Fruit fly (Drosophila melanogaster) whole organism, embryonic: ENCODE data around the gene CG3544.

Source experiments
- Atf6 ChIP-seq: fragments of 200-800 bp; sonication (Bioruptor generic); IDR thresholded peaks from 2 replicates; pipeline ENCODE4 v1.3.6; 2022; ENCODE audit warnings: missing biosample characterization, missing genetic modification characterization
- CG10267 ChIP-seq: fragments of 200-800 bp; sonication (Bioruptor generic); optimal IDR thresholded peaks from 2 replicates; lab custom pipeline; 2018; ENCODE audit warnings: missing biosample characterization, mild to moderate bottlenecking, missing genetic modification characterization, moderate library complexity
- CG10321 ChIP-seq: fragments of 200-800 bp; sonication (Bioruptor generic); IDR thresholded peaks from 2 replicates; pipeline ENCODE4 v1.3.6; 2022; ENCODE audit warnings: missing biosample characterization, missing genetic modification characterization
- CG10959 ChIP-seq: fragments of 200-800 bp; sonication (Bioruptor generic); IDR thresholded peaks from 2 replicates; pipeline ENCODE4 v1.3.6; 2022; ENCODE audit warnings: missing biosample characterization, missing genetic modification characterization
- CG10979 ChIP-seq: fragments of 200-800 bp; sonication (Bioruptor generic); optimal IDR thresholded peaks from 2 replicates; lab custom pipeline; 2018; ENCODE audit warnings: missing biosample characterization, mild to moderate bottlenecking, missing genetic modification characterization, moderate library complexity
- CG12236 ChIP-seq: fragments of 200-800 bp; sonication (Bioruptor generic); optimal IDR thresholded peaks from 2 replicates; lab custom pipeline; 2016; ENCODE audit warnings: missing biosample characterization, missing genetic modification characterization
- CG12659 ChIP-seq: fragments of 200-800 bp; sonication (Bioruptor generic); optimal IDR thresholded peaks from 3 replicates; lab custom pipeline; 2017; ENCODE audit warnings: mild to moderate bottlenecking, missing biosample characterization, missing genetic modification reagents, missing genetic modification characterization
- CG14014 ChIP-seq: fragments of 200-800 bp; sonication (Bioruptor generic); IDR thresholded peaks from 2 replicates; pipeline ENCODE4 v1.3.6; 2022; ENCODE audit warnings: missing biosample characterization, missing genetic modification characterization
- CG14710 ChIP-seq: fragments of 200-800 bp; sonication (Bioruptor generic); optimal IDR thresholded peaks from 3 replicates; lab custom pipeline; 2019; ENCODE audit warnings: missing biosample characterization, mild to moderate bottlenecking, missing genetic modification characterization, moderate library complexity
- CG1603 ChIP-seq: fragments of 200-800 bp; sonication (Bioruptor generic); optimal IDR thresholded peaks from 2 replicates; lab custom pipeline; 2019; ENCODE audit warnings: missing biosample characterization, mild to moderate bottlenecking, missing genetic modification characterization, moderate library complexity
- CG17568 ChIP-seq: fragments of 200-800 bp; sonication (Bioruptor generic); optimal IDR thresholded peaks from 2 replicates; lab custom pipeline; 2018; ENCODE audit warnings: missing biosample characterization, mild to moderate bottlenecking, missing genetic modification characterization, moderate library complexity
- CG18262 ChIP-seq: fragments of 200-800 bp; optimal IDR thresholded peaks from 3 replicates; lab custom pipeline; 2019; ENCODE audit warnings: missing biosample characterization, mild to moderate bottlenecking, missing genetic modification characterization, moderate library complexity
- CG3163 ChIP-seq: fragments of 200-800 bp; sonication (Bioruptor generic); optimal IDR thresholded peaks from 3 replicates; lab custom pipeline; 2016; ENCODE audit warnings: missing biosample characterization, missing genetic modification characterization
- CG3726 ChIP-seq: fragments of 200-800 bp; sonication (Bioruptor generic); IDR thresholded peaks from 3 replicates; pipeline ENCODE4, ENCODE4 v1.3.6; 2022; ENCODE audit warnings: missing biosample characterization, missing genetic modification characterization
- CG6272 ChIP-seq: fragments of 200-800 bp; sonication (Bioruptor generic); IDR thresholded peaks from 2 replicates; pipeline ENCODE4 v1.3.6; 2022; ENCODE audit warnings: missing biosample characterization, missing genetic modification characterization
- CG6813 ChIP-seq: fragments of 200-800 bp; sonication (Bioruptor generic); optimal IDR thresholded peaks from 2 replicates; lab custom pipeline; 2017; ENCODE audit warnings: missing biosample characterization, missing genetic modification characterization, mild to moderate bottlenecking, moderate library complexity, missing genetic modification reagents
- CG8765 ChIP-seq: fragments of 200-800 bp; sonication (Bioruptor generic); IDR thresholded peaks from 2 replicates; pipeline ENCODE4 v1.3.6; 2022; ENCODE audit warnings: missing biosample characterization, missing genetic modification characterization
- CG9215 ChIP-seq: fragments of 200-800 bp; sonication (Bioruptor generic); IDR thresholded peaks from 2 replicates; pipeline ENCODE4 v1.3.6; 2022; ENCODE audit warnings: missing biosample characterization, missing genetic modification characterization
- Camta ChIP-seq: fragments of 200-800 bp; sonication (Bioruptor generic); optimal IDR thresholded peaks from 2 replicates; lab custom pipeline; 2016; ENCODE audit warnings: missing biosample characterization, missing genetic modification characterization
- Doc3 ChIP-seq: fragments of 200-800 bp; sonication (Bioruptor generic); IDR thresholded peaks from 3 replicates; pipeline ENCODE4 v1.3.6; 2022; ENCODE audit warnings: missing biosample characterization, missing genetic modification characterization; ENCODE audit not compliant: partially characterized antibody
- Dp ChIP-seq: fragments of 200-800 bp; sonication (Bioruptor generic); optimal IDR thresholded peaks from 2 replicates; lab custom pipeline; 2018; ENCODE audit warnings: missing biosample characterization, mild to moderate bottlenecking, missing genetic modification characterization, moderate library complexity
- Drgx ChIP-seq: fragments of 200-800 bp; sonication (Bioruptor generic); IDR thresholded peaks from 2 replicates; pipeline ENCODE4 v1.3.6; 2022; ENCODE audit warnings: missing biosample characterization, missing genetic modification characterization
- Hr51 ChIP-seq, 2 experiments: fragments of 200-800 bp; sonication (Bioruptor generic); optimal IDR thresholded peaks; 2 replicates in 1 of 2; 3 replicates in 1 of 2; lab custom pipeline; 2016 to 2018; ENCODE audit warnings: missing biosample characterization in 2 of 2, missing genetic modification characterization in 2 of 2, mild to moderate bottlenecking in 1 of 2, moderate library complexity in 1 of 2
- MESR4 ChIP-seq: fragments of 200-800 bp; sonication (Bioruptor generic); optimal IDR thresholded peaks from 2 replicates; lab custom pipeline; 2018; ENCODE audit warnings: missing biosample characterization, mild to moderate bottlenecking, missing genetic modification characterization, moderate library complexity
- Med ChIP-seq: fragments of 200-800 bp; sonication (Bioruptor generic); peaks from one replicate; lab custom pipeline; 2016; ENCODE audit warnings: missing biosample characterization, missing genetic modification characterization, mild to moderate bottlenecking, inconsistent platforms, moderate library complexity
- Trl ChIP-seq, 3 experiments: fragments of >200 bp in 2 of 3; fragments of 200-800 bp in 1 of 3; sonication (Bioruptor generic) in 1 of 3; optimal IDR thresholded peaks; 2 replicates in 1 of 3; 3 replicates in 2 of 3; lab custom pipeline; 2016 to 2017; ENCODE audit warnings: missing biosample characterization in 1 of 3, missing genetic modification characterization in 1 of 3
- Vsx1 ChIP-seq: fragments of 200-800 bp; sonication (Bioruptor generic); optimal IDR thresholded peaks from 2 replicates; lab custom pipeline; 2017; ENCODE audit warnings: missing biosample characterization, mild to moderate bottlenecking, missing genetic modification characterization, missing genetic modification reagents
- cato ChIP-seq: fragments of 200-800 bp; sonication (Bioruptor generic); optimal IDR thresholded peaks from 2 replicates; lab custom pipeline; 2016; ENCODE audit warnings: missing biosample characterization, missing genetic modification characterization, borderline replicate concordance
- corto ChIP-seq: fragments of 200-800 bp; sonication (Bioruptor generic); optimal IDR thresholded peaks from 2 replicates; lab custom pipeline; 2016; ENCODE audit warnings: missing biosample characterization, mild to moderate bottlenecking, missing genetic modification characterization, moderate library complexity
- dan ChIP-seq: fragments of 200-800 bp; sonication (Bioruptor generic); IDR thresholded peaks from 2 replicates; pipeline ENCODE4 v1.3.6; 2022; ENCODE audit warnings: missing biosample characterization, missing genetic modification characterization
- dati ChIP-seq: fragments of 200-800 bp; sonication (Bioruptor generic); IDR thresholded peaks from 2 replicates; pipeline ENCODE4 v1.3.6; 2022; ENCODE audit warnings: missing biosample characterization, missing genetic modification characterization
- exex ChIP-seq: fragments of 200-800 bp; sonication (Bioruptor generic); optimal IDR thresholded peaks from 4 replicates; lab custom pipeline; 2018; ENCODE audit warnings: missing biosample characterization, mild to moderate bottlenecking, missing genetic modification characterization, moderate library complexity
- ftz-f1 ChIP-seq: fragments of 200-800 bp; sonication (Bioruptor generic); optimal IDR thresholded peaks from 2 replicates; lab custom pipeline; 2016; ENCODE audit warnings: missing biosample characterization, missing genetic modification characterization
- gcm2 ChIP-seq: fragments of 200-800 bp; sonication (Bioruptor generic); optimal IDR thresholded peaks from 2 replicates; lab custom pipeline; 2016; ENCODE audit warnings: missing biosample characterization, missing genetic modification characterization
- gfzf ChIP-seq: fragments of 200-800 bp; sonication (Bioruptor generic); optimal IDR thresholded peaks from 2 replicates; lab custom pipeline; 2016; ENCODE audit warnings: missing biosample characterization, mild to moderate bottlenecking, missing genetic modification characterization, moderate library complexity
- grn ChIP-seq: fragments of 200-800 bp; sonication (Bioruptor generic); optimal IDR thresholded peaks from 3 replicates; lab custom pipeline; 2017; ENCODE audit warnings: missing biosample characterization, missing genetic modification characterization
- gsb-n ChIP-seq: fragments of 200-800 bp; sonication (Bioruptor generic); optimal IDR thresholded peaks from 3 replicates; lab custom pipeline; 2018; ENCODE audit warnings: missing biosample characterization, mild to moderate bottlenecking, missing genetic modification characterization
- nom ChIP-seq: fragments of 200-800 bp; sonication (Bioruptor generic); optimal IDR thresholded peaks from 2 replicates; lab custom pipeline; 2017; ENCODE audit warnings: missing biosample characterization, missing genetic modification characterization, mild to moderate bottlenecking, moderate library complexity, missing genetic modification reagents
- peb ChIP-seq: fragments of 200-800 bp; sonication (Bioruptor generic); IDR thresholded peaks from 2 replicates; pipeline ENCODE4 v1.3.6; 2022; ENCODE audit warnings: missing biosample characterization, missing genetic modification characterization
- psq ChIP-seq: fragments of 200-800 bp; sonication (Bioruptor generic); optimal IDR thresholded peaks from 2 replicates; lab custom pipeline; 2017; ENCODE audit warnings: missing biosample characterization, missing genetic modification characterization
- pzg ChIP-seq: fragments of 200-800 bp; sonication (Bioruptor generic); optimal IDR thresholded peaks from 3 replicates; lab custom pipeline; 2018; ENCODE audit warnings: missing biosample characterization, mild to moderate bottlenecking, missing genetic modification characterization, moderate library complexity
- run ChIP-seq: fragments of 200-800 bp; sonication (Bioruptor generic); optimal IDR thresholded peaks from 3 replicates; lab custom pipeline; 2018; ENCODE audit warnings: missing biosample characterization, mild to moderate bottlenecking, missing genetic modification characterization
- ssp ChIP-seq: fragments of 200-800 bp; sonication (Bioruptor generic); IDR thresholded peaks from 2 replicates; pipeline ENCODE4 v1.3.6; 2022; ENCODE audit warnings: missing biosample characterization, missing genetic modification characterization
- stwl ChIP-seq: fragments of 200-800 bp; sonication (Bioruptor generic); optimal IDR thresholded peaks from 3 replicates; lab custom pipeline; 2018; ENCODE audit warnings: missing biosample characterization, mild to moderate bottlenecking, missing genetic modification characterization, moderate library complexity
- tin ChIP-seq: fragments of 200-800 bp; sonication (Bioruptor generic); optimal IDR thresholded peaks from 3 replicates; lab custom pipeline; 2016; ENCODE audit warnings: missing biosample characterization, missing genetic modification characterization
- unc-4 ChIP-seq: fragments of 200-800 bp; sonication (Bioruptor generic); IDR thresholded peaks from 2 replicates; pipeline ENCODE4 v1.3.6; 2022; ENCODE audit warnings: missing biosample characterization, missing genetic modification characterization; ENCODE audit not compliant: partially characterized antibody
- vvl ChIP-seq: fragments of 200-800 bp; sonication (Bioruptor generic); IDR thresholded peaks from 2 replicates; pipeline ENCODE4 v1.3.6; 2022; ENCODE audit warnings: missing biosample characterization, missing genetic modification characterization
- wek ChIP-seq: fragments of 200-800 bp; sonication (Bioruptor generic); optimal IDR thresholded peaks from 3 replicates; lab custom pipeline; 2018; ENCODE audit warnings: missing biosample characterization, mild to moderate bottlenecking, missing genetic modification characterization, moderate library complexity

CG3544 gene

DNA sequence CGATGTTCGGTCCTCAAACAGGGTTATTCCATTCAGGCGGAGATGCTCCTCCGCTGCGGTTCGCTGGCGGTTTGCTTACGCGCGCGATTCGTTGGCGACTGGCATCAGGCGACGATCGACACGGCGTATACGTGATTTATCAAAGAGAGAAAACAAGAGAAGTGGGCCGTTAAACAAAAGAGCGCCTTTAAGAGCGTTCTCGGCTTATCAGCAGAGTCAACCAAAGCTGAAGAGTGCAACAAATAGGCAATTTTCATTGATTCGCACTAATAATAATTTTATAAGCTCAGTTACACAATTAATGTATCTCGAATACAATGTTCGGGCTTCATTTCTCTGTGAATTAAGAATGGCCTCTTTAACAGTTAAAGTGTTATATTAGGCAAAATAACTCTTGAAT lies 6.6 kb downstream of the CG3544 start, which contains the start of gene Pkg21D:
Gene Pkg21D (minus strand): TSS at position 101 of the 400 bp plus-strand sequence.
- TF ChIP-seq psq (GFP tag; lab: Kevin White, UChicago) = no peak
- TF ChIP-seq Trl (optimal IDR thresholded peaks at IDR 0.05; lab: Kevin White, UChicago) = peak in 1 of 2 experiments; percentile 23
- no peak for TF ChIP-seq Trl (GFP tag; optimal IDR thresholded peaks at IDR 0.05; lab: Kevin White, UChicago)
- no peak for TF ChIP-seq Drgx (GFP tag; lab: Robert Waterston, UW)
- TF ChIP-seq CG3163 (GFP tag; lab: Kevin White, UChicago) = peak; percentile 56
- TF ChIP-seq, all 482 proteins: peak for 2

DNA sequence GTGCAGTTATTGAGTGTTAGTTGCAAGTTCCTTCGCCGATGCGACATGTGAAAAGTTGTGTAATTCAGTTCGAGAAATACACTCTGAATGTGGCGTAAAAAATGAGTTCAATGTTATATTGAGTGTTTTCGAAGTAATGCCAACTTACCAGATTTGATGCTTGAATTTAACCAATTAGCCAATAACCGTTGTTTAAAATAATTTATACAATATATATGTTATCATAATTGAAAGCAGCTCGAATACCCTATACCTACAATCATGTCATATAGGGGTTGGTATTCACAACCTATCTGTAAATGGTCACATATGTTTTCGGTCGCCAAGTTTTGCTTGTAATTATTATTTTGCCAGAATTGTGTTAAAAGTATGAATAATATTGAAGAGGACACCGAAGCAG lies 26.1 kb downstream of the CG3544 start, which contains the start of gene Nnf1b:
Gene Nnf1b (plus strand): TSS at position 301 of the 400 bp plus-strand sequence.
- TF ChIP-seq Dp (GFP tag; lab: Kevin White, UChicago) (peak; percentile 22), wek (GFP tag; lab: Kevin White, UChicago) (peak; percentile 86), pzg (GFP tag; lab: Kevin White, UChicago) (peak; percentile 19), CG8765 (GFP tag; lab: Robert Waterston, UW) (no peak), CG3726 (no peak), gfzf (GFP tag; lab: Kevin White, UChicago) (peak; percentile 49), CG10267 (tag; lab: Kevin White, UChicago) (peak; percentile 4), CG14710 (tag; lab: Kevin White, UChicago) (peak; percentile 9), cato (GFP tag; lab: Kevin White, UChicago) (no peak), Med (peak; percentile 35), CG12236 (GFP tag; lab: Kevin White, UChicago) (no peak), grn (GFP tag; lab: Kevin White, UChicago) (peak; percentile 28), vvl (peak; percentile 38; the same call in 1 of the 2 replicates), CG1603 (peak; percentile 7), stwl (peak; percentile 35), Atf6 (GFP tag; lab: Robert Waterston, UW) (no peak), dati (no peak)

DNA sequence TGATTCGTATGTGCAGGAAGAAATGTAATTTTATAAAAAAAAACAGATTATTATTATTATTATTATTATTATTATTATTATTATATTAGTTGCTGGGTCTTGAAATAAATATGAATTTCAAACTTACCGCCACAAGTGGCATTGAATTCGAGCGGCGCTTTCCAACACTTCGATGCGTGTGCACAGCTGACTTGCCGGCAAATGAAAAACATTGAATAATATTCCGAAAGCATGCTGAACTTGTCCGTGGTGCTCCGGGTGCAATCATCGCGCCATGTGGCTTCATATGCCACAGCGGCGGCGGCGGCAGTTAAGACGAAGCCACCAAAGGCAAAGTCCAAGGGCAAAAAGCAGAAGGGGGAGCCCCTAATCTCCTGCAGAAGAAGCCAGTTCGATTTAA lies 27.3 kb downstream of the CG3544 start, which contains the start of gene Dbp21E2:
Gene Dbp21E2 (plus strand): TSS at position 180 of the 400 bp plus-strand sequence.
- TF ChIP-seq Vsx1 (GFP tag; lab: Kevin White, UChicago) = no peak
- TF ChIP-seq Camta (GFP tag; lab: Kevin White, UChicago) = no peak
- TF ChIP-seq Doc3 (GFP tag; lab: Robert Waterston, UW) = no peak
- TF ChIP-seq unc-4 = 0 out of 2 replicates have a peak, but pooled peaks have one; percentile 17
- TF ChIP-seq run = no peak
- TF ChIP-seq CG17568 (GFP tag; lab: Kevin White, UChicago) = no peak
- no peak for TF ChIP-seq CG12659
- TF ChIP-seq corto (GFP tag; lab: Kevin White, UChicago) = no peak
- no peak for TF ChIP-seq peb
- TF ChIP-seq nom (GFP tag; lab: Kevin White, UChicago) = no peak
- no peak for TF ChIP-seq CG10979 (tag; lab: Kevin White, UChicago)
- no peak for TF ChIP-seq ssp (GFP tag; lab: Robert Waterston, UW)
- no peak for TF ChIP-seq exex (tag; lab: Kevin White, UChicago)
- TF ChIP-seq dan (GFP tag; lab: Robert Waterston, UW) = no peak
- TF ChIP-seq MESR4 (GFP tag; lab: Kevin White, UChicago) = peak; percentile 38
- no peak for TF ChIP-seq Hr51 (GFP tag; optimal IDR thresholded peaks at IDR 0.05; lab: Kevin White, UChicago)
- TF ChIP-seq CG6813 = no peak
- no peak for TF ChIP-seq CG18262 (tag; lab: Kevin White, UChicago)
- no peak for TF ChIP-seq tin (GFP tag; lab: Kevin White, UChicago)
- TF ChIP-seq CG6272 (GFP tag; lab: Robert Waterston, UW) = no peak
- no peak for TF ChIP-seq ftz-f1 (GFP tag; lab: Kevin White, UChicago)
- TF ChIP-seq CG14014 (GFP tag; lab: Robert Waterston, UW) = no peak
- no peak for TF ChIP-seq gsb-n (tag; lab: Kevin White, UChicago)
- TF ChIP-seq CG9215 (GFP tag; lab: Robert Waterston, UW) = no peak
- TF ChIP-seq CG10321 (GFP tag; lab: Robert Waterston, UW) = no peak
- no peak for TF ChIP-seq gcm2
- TF ChIP-seq CG10959 = no peak
